Fruit fly (Drosophila melanogaster): ENCODE data around the gene sn.

DNA sequence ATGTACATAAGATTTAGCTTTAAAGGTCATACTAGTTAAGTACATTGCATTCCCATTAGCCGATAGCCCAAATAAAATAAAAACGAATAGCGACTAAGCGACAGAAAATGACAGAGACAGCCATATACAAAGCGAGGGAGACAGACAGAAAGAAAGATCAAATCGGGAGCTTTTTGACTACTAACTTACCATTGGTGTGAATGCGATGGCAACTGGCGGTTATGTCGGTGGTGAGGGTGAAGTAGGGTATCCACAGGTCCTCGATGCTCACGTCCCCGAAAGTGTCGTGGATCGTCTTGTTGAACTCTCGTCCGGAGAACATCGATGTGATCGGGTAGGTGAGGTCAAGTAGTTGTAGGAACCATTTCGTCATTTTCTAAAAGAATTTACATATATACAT lies 2.8 kb upstream of the sn start:
- no peak for TF ChIP-seq CG12236 (GFP tag; optimal IDR thresholded peaks at IDR 0.05)
- no peak for TF ChIP-seq Atf-2 (GFP tag; optimal IDR thresholded peaks at IDR 0.05)
- TF ChIP-seq lov (optimal IDR thresholded peaks at IDR 0.05), result no peak
- TF ChIP-seq lov (GFP tag; IDR thresholded peaks at IDR 0.05), result no peak
- no peak for TF ChIP-seq sim (GFP tag; IDR thresholded peaks at IDR 0.05)
- no peak for TF ChIP-seq amos (GFP tag; IDR thresholded peaks at IDR 0.05; ENCODE audit: partially characterized antibody)
- TF ChIP-seq Doc2 (GFP tag; IDR thresholded peaks at IDR 0.05), result no peak
- no peak for TF ChIP-seq CG30020 (tag; optimal IDR thresholded peaks at IDR 0.05)
- TF ChIP-seq CG10543 (GFP tag; optimal IDR thresholded peaks at IDR 0.05), result no peak
- no peak for TF ChIP-seq CG14441 (GFP tag; IDR thresholded peaks at IDR 0.05)
- TF ChIP-seq slbo (GFP tag; IDR thresholded peaks at IDR 0.05), result no peak

All from whole organism, embryonic.